Worm (Caenorhabditis elegans) whole organism, L2 larva: ENCODE data around the gene F44F4.15.

Experiments
- R02D3.7 ChIP-seq: fragments of 150-350 bp; optimal IDR thresholded peaks from 2 replicates; lab custom pipeline; 2014; ENCODE audit warnings: missing biosample characterization, missing genetic modification characterization
- ama-1 ChIP-seq: fragments of 150-350 bp; optimal IDR thresholded peaks from 2 replicates; lab custom pipeline; 2018; ENCODE audit warnings: inconsistent platforms
- dmd-4 ChIP-seq: sonication (generic microtip); optimal IDR thresholded peaks from 2 replicates; lab custom pipeline; 2017; ENCODE audit warnings: missing biosample characterization, missing genetic modification characterization
- elt-1 ChIP-seq: fragments of 150-350 bp; optimal IDR thresholded peaks from 2 replicates; lab custom pipeline; 2014; ENCODE audit warnings: missing biosample characterization, missing genetic modification characterization
- lsy-2 ChIP-seq, 2 experiments: fragments of 150-350 bp in 1 of 2; sonication (generic microtip) in 1 of 2; optimal IDR thresholded peaks; 2 replicates each; lab custom pipeline; 2014 to 2017; ENCODE audit warnings: missing biosample characterization in 2 of 2, missing genetic modification characterization in 2 of 2
- mab-5 ChIP-seq: fragments of 150-350 bp; optimal IDR thresholded peaks from 2 replicates; lab custom pipeline; 2014; ENCODE audit warnings: missing biosample characterization, missing genetic modification characterization
- mbf-1 ChIP-seq: sonication (generic microtip); optimal IDR thresholded peaks from 2 replicates; lab custom pipeline; 2017; ENCODE audit warnings: missing biosample characterization, missing genetic modification characterization
- nhr-77 ChIP-seq: fragments of 150-350 bp; optimal IDR thresholded peaks from 2 replicates; lab custom pipeline; 2014; ENCODE audit warnings: missing biosample characterization, missing genetic modification characterization
- peb-1 ChIP-seq: fragments of 150-350 bp; optimal IDR thresholded peaks from 2 replicates; lab custom pipeline; 2014; ENCODE audit warnings: missing biosample characterization, missing genetic modification characterization
- unc-62 ChIP-seq: fragments of 150-350 bp; optimal IDR thresholded peaks from 2 replicates; lab custom pipeline; 2014; ENCODE audit warnings: missing biosample characterization, missing genetic modification reagents, missing genetic modification characterization
- ztf-11 ChIP-seq: sonication (generic microtip); optimal IDR thresholded peaks from 2 replicates; lab custom pipeline; 2017; ENCODE audit warnings: missing biosample characterization, missing genetic modification characterization

- TF ChIP-seq unc-62 (GFP tag; lab: Kevin White, UChicago): no peak
- TF ChIP-seq mab-5 (tag; lab: Kevin White, UChicago): no peak
- no peak for TF ChIP-seq nhr-77 (tag; lab: Kevin White, UChicago)
- no peak for TF ChIP-seq R02D3.7 (tag; lab: Kevin White, UChicago)
- TF ChIP-seq lsy-2 (tag; optimal IDR thresholded peaks at IDR 0.05; lab: Kevin White, UChicago): no peak
- TF ChIP-seq elt-1 (tag; lab: Kevin White, UChicago): no peak
- TF ChIP-seq ztf-11 (tag; lab: Kevin White, UChicago): no peak
- TF ChIP-seq ama-1 (lab: Kevin White, UChicago): no peak
- TF ChIP-seq dmd-4 (tag; lab: Kevin White, UChicago): no peak
- no peak for TF ChIP-seq peb-1 (tag; lab: Kevin White, UChicago)
- no peak for TF ChIP-seq mbf-1 (tag; lab: Kevin White, UChicago)
Measured at ce11 chrII:10885868-10886514, 28.5 kb upstream of the F44F4.15 start, which contains the start of gene F44F4.3.
